Worm (Caenorhabditis elegans) whole organism, late embryonic: ENCODE data around the gene gst-8.
"Not testable (repeated sequence)": the region's sequence is repeated elsewhere in the genome, so short reads cannot be mapped to it uniquely, and the experiment has no call there.

Experiments
- C08G9.2 ChIP-seq: sonication (generic microtip); optimal IDR thresholded peaks from 2 replicates; lab custom pipeline; 2016; ENCODE audit warnings: mild to moderate bottlenecking, missing genetic modification characterization, moderate library complexity, missing compliant biosample characterization
- C38D4.7 ChIP-seq: fragments of 200-800 bp; sonication (Bioruptor generic); optimal IDR thresholded peaks from 2 replicates; lab custom pipeline; 2018; ENCODE audit warnings: mild to moderate bottlenecking, missing genetic modification characterization, moderate library complexity, missing compliant biosample characterization
- K02D7.2 ChIP-seq: sonication (generic microtip); optimal IDR thresholded peaks from 2 replicates; lab custom pipeline; 2017; ENCODE audit warnings: mild to moderate bottlenecking, missing genetic modification characterization, missing compliant biosample characterization
- T23F11.4 ChIP-seq: fragments of 200-800 bp; sonication (Bioruptor generic); optimal IDR thresholded peaks from 2 replicates; lab custom pipeline; 2018; ENCODE audit warnings: mild to moderate bottlenecking, missing genetic modification characterization, missing compliant biosample characterization
- ahr-1 ChIP-seq: sonication (generic microtip); optimal IDR thresholded peaks from 2 replicates; lab custom pipeline; 2016; ENCODE audit warnings: missing genetic modification characterization, missing compliant biosample characterization
- ceh-18 ChIP-seq: sonication (generic microtip); optimal IDR thresholded peaks from 2 replicates; lab custom pipeline; 2016; ENCODE audit warnings: missing genetic modification characterization, missing compliant biosample characterization
- ceh-19 ChIP-seq: fragments of 200-800 bp; sonication (Bioruptor generic); optimal IDR thresholded peaks from 2 replicates; lab custom pipeline; 2018; ENCODE audit warnings: mild to moderate bottlenecking, missing genetic modification characterization, missing compliant biosample characterization
- ceh-24 ChIP-seq: sonication (generic microtip); optimal IDR thresholded peaks from 2 replicates; lab custom pipeline; 2016; ENCODE audit warnings: mild to moderate bottlenecking, missing genetic modification characterization, missing compliant biosample characterization
- ceh-34 ChIP-seq: sonication (generic microtip); optimal IDR thresholded peaks from 2 replicates; lab custom pipeline; 2016; ENCODE audit warnings: mild to moderate bottlenecking, missing genetic modification characterization, missing compliant biosample characterization
- ceh-48 ChIP-seq: sonication (generic microtip); optimal IDR thresholded peaks from 2 replicates; lab custom pipeline; 2016; ENCODE audit warnings: missing genetic modification characterization, inconsistent platforms, missing compliant biosample characterization
- elt-2 ChIP-seq: sonication (generic microtip); optimal IDR thresholded peaks from 2 replicates; lab custom pipeline; 2016; ENCODE audit warnings: missing genetic modification reagents, missing genetic modification characterization, missing compliant biosample characterization
- eyg-1 ChIP-seq: sonication (generic microtip); optimal IDR thresholded peaks from 2 replicates; lab custom pipeline; 2016; ENCODE audit warnings: missing genotype, missing genetic modification characterization, missing compliant biosample characterization
- fax-1 ChIP-seq: sonication (generic microtip); optimal IDR thresholded peaks from 2 replicates; lab custom pipeline; 2016; ENCODE audit warnings: missing genotype, missing genetic modification characterization, missing compliant biosample characterization
- fkh-10 ChIP-seq: fragments of 150-350 bp; optimal IDR thresholded peaks from 2 replicates; lab custom pipeline; 2014; ENCODE audit warnings: missing biosample characterization, missing genetic modification reagents, missing genetic modification characterization
- fkh-6 ChIP-seq: sonication (generic microtip); optimal IDR thresholded peaks from 2 replicates; lab custom pipeline; 2016; ENCODE audit warnings: missing genetic modification characterization, missing compliant biosample characterization
- hlh-13 ChIP-seq: fragments of 200-800 bp; sonication (Bioruptor generic); optimal IDR thresholded peaks from 2 replicates; lab custom pipeline; 2018; ENCODE audit warnings: mild to moderate bottlenecking, missing genetic modification characterization, missing compliant biosample characterization
- hlh-6 ChIP-seq: sonication (generic microtip); optimal IDR thresholded peaks from 2 replicates; lab custom pipeline; 2016; ENCODE audit warnings: missing genotype, missing genetic modification characterization, missing compliant biosample characterization
- hlh-8 ChIP-seq: sonication (generic microtip); optimal IDR thresholded peaks from 2 replicates; lab custom pipeline; 2016; ENCODE audit warnings: missing genotype, missing genetic modification characterization, missing compliant biosample characterization
- madf-2 ChIP-seq: sonication (generic microtip); optimal IDR thresholded peaks from 2 replicates; lab custom pipeline; 2017; ENCODE audit warnings: missing genetic modification characterization, missing compliant biosample characterization
- npax-4 ChIP-seq: sonication (generic microtip); optimal IDR thresholded peaks from 2 replicates; lab custom pipeline; 2016; ENCODE audit warnings: missing genetic modification characterization, missing compliant biosample characterization
- odd-2 ChIP-seq: sonication (generic microtip); optimal IDR thresholded peaks from 2 replicates; lab custom pipeline; 2017; ENCODE audit warnings: antibody characterized with exemption, mild to moderate bottlenecking, missing genetic modification characterization, missing compliant biosample characterization
- pag-3 ChIP-seq: sonication (generic microtip); optimal IDR thresholded peaks from 2 replicates; lab custom pipeline; 2016; ENCODE audit warnings: missing compliant biosample characterization, missing genetic modification characterization, borderline replicate concordance
- pax-1 ChIP-seq: fragments of 150-350 bp; optimal IDR thresholded peaks from 2 replicates; lab custom pipeline; 2014; ENCODE audit warnings: missing biosample characterization, missing genetic modification characterization
- pha-2 ChIP-seq: sonication (generic microtip); optimal IDR thresholded peaks from 2 replicates; lab custom pipeline; 2017; ENCODE audit warnings: mild to moderate bottlenecking, missing genetic modification characterization, missing compliant biosample characterization
- pros-1 ChIP-seq: fragments of 150-350 bp; optimal IDR thresholded peaks from 2 replicates; lab custom pipeline; 2014; ENCODE audit warnings: missing biosample characterization, missing genetic modification reagents, missing genetic modification characterization
- ref-2 ChIP-seq: sonication (generic microtip); optimal IDR thresholded peaks from 2 replicates; lab custom pipeline; 2016; ENCODE audit warnings: missing genetic modification characterization, missing compliant biosample characterization
- sdc-2 ChIP-seq: sonication (generic microtip); optimal IDR thresholded peaks from 2 replicates; lab custom pipeline; 2016; ENCODE audit warnings: missing genotype, missing genetic modification characterization, missing compliant biosample characterization
- sox-2 ChIP-seq: fragments of 200-800 bp; sonication (Bioruptor generic); IDR thresholded peaks from 2 replicates; pipeline ENCODE4 v1.3.6; 2022; ENCODE audit warnings: missing genetic modification reagents, missing genetic modification characterization, missing compliant biosample characterization
- ttx-3 ChIP-seq: sonication (generic microtip); optimal IDR thresholded peaks from 2 replicates; lab custom pipeline; 2016; ENCODE audit warnings: missing genetic modification reagents, missing genetic modification characterization, missing compliant biosample characterization
- unc-3 ChIP-seq, 2 experiments: fragments of 200-800 bp in 1 of 2; sonication (Bioruptor generic) in 1 of 2; sonication (generic microtip) in 1 of 2; conservative IDR thresholded peaks in 1 of 2; optimal IDR thresholded peaks in 1 of 2; 2 replicates each; pipeline versions ENCODE4 v1.3.6 to Lab custom; 2016 to 2022; ENCODE audit warnings: missing compliant biosample characterization in 2 of 2, missing genetic modification characterization in 2 of 2, missing genetic modification reagents in 1 of 2
- unc-42 ChIP-seq: sonication (generic microtip); optimal IDR thresholded peaks from 2 replicates; lab custom pipeline; 2016; ENCODE audit warnings: missing genotype, missing genetic modification characterization, missing compliant biosample characterization
- unc-86 ChIP-seq: sonication (generic microtip); optimal IDR thresholded peaks from 2 replicates; lab custom pipeline; 2016; ENCODE audit warnings: missing genetic modification characterization, missing compliant biosample characterization
- ztf-16 ChIP-seq: sonication (generic microtip); optimal IDR thresholded peaks from 2 replicates; lab custom pipeline; 2017; ENCODE audit warnings: missing genetic modification characterization, missing compliant biosample characterization

Gene gst-8

ce11 chrII:4857086-4857485 is 26.4 kb upstream of the gst-8 start:
- TF ChIP-seq ceh-24 (tag; lab: Kevin White, UChicago) (no peak), ztf-16 (tag; lab: Kevin White, UChicago) (no peak), elt-2 (peak; percentile 98), ahr-1 (no peak)

- TF ChIP-seq unc-3 (GFP tag; conservative IDR thresholded peaks at IDR 0.05; lab: Robert Waterston, UW), result no peak
- no peak for TF ChIP-seq unc-3 (tag; optimal IDR thresholded peaks at IDR 0.05; lab: Kevin White, UChicago)
- TF ChIP-seq ttx-3, result no peak
- no peak for TF ChIP-seq ahr-1
- no peak for TF ChIP-seq C38D4.7 (GFP tag; lab: Kevin White, UChicago)
- TF ChIP-seq unc-42, result no peak
- TF ChIP-seq fax-1 (tag; lab: Kevin White, UChicago), result no peak
- TF ChIP-seq hlh-13 (GFP tag; lab: Kevin White, UChicago), result no peak
Observed at ce11 chrII:4857873-4858364, 25.6 kb upstream of the gst-8 start, which contains the start of gene F11G11.5. TSS of gene F11G11.5 (plus strand) at chrII:4857923.

DNA sequence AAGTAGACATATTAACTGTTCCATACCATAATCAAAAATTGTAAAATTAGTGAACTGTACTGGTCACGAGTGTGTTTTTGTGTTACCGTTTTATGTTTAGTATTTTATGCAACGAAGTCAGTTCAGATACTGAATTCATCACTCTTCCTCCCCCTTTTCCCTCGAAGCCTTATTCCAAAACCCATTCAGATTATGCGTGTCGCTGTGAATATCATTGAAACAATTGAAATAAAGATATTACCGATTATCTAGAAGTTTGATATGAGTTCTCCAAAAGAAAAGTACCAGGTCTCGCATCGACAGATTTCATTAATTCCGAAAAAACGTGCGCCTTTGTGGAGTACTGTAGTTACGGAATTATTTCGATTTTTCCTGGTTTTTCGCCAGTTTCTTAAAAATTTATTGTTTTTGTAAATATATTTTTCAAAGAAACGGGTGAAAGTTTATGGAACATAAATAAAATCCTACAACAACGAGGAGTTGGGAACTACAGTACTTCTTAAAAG is 24.6 kb upstream of the gst-8 start:
- no peak for TF ChIP-seq ceh-19 (GFP tag; lab: Kevin White, UChicago)
- TF ChIP-seq T23F11.4, result no peak
- TF ChIP-seq pha-2 (tag; lab: Kevin White, UChicago), result no peak
- no peak for TF ChIP-seq sdc-2 (tag; lab: Kevin White, UChicago)
- TF ChIP-seq ceh-18, result no peak
- no peak for TF ChIP-seq sox-2 (GFP tag; lab: Robert Waterston, UW)
- no peak for TF ChIP-seq ceh-34 (tag; lab: Kevin White, UChicago)
- no peak for TF ChIP-seq hlh-8
- TF ChIP-seq pag-3 (tag; lab: Kevin White, UChicago), result no peak
- no peak for TF ChIP-seq ref-2

- not testable (repeated sequence) for TF ChIP-seq pros-1, sdc-2, hlh-6 (tag; lab: Kevin White, UChicago)
- TF ChIP-seq, all 69 proteins: peak for 0; not testable (repeated sequence) for 69
Observed at ce11 chrII:4860260-4860659, 23.3 kb upstream of the gst-8 start, which contains the start of the genes nspd-5 and F11G11.4. TSS of gene nspd-5 (minus strand) at chrII:4860360. TSS of gene F11G11.4 (plus strand) at chrII:4860594.

DNA sequence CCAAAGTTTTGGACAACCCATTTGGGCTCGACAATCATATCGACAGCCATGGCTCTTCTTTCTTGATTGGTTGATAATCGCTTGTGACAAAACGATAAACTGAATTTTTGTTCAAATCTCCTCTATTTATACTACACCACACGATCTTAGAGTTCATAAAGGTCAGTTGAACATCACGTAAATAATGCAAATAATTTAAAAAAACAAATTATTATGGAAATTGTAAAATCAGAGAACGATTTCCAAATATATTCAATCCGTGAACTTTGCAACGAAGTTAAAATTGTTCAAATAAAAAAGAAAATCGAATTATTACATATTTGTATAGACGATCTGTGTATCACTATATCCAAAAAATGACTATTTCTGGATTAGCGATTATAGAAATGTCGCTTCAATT is 20.2 kb upstream of the gst-8 start, which contains the start of the genes mpst-4 and F11G11.14:
TSS of gene mpst-4 (minus strand) at position 101 of the 400 bp plus-strand sequence.
TSS of gene F11G11.14 (plus strand) at position 325 of the 400 bp plus-strand sequence.
- TF ChIP-seq ceh-48 (tag; lab: Kevin White, UChicago) (no peak), elt-2 (no peak), C08G9.2 (tag; lab: Kevin White, UChicago) (no peak), ahr-1 (no peak), sdc-2 (tag; lab: Kevin White, UChicago) (no peak), eyg-1 (tag; lab: Kevin White, UChicago) (no peak), pax-1 (no peak), madf-2 (tag; lab: Kevin White, UChicago) (no peak), fkh-10 (GFP tag; lab: Kevin White, UChicago) (no peak), fkh-6 (no peak), pha-2 (tag; lab: Kevin White, UChicago) (no peak), K02D7.2 (tag; lab: Kevin White, UChicago) (no peak), odd-2 (tag; lab: Kevin White, UChicago) (no peak), C38D4.7 (GFP tag; lab: Kevin White, UChicago) (no peak), unc-86 (no peak), npax-4 (tag; lab: Kevin White, UChicago) (no peak)
